Worm (Caenorhabditis elegans) whole organism, L3 larva: ENCODE data around the gene F07F6.7.

Source experiments
- R02D3.7 ChIP-seq: fragments of 150-350 bp; optimal IDR thresholded peaks from 2 replicates; lab custom pipeline; 2014; ENCODE audit warnings: missing biosample characterization, missing genetic modification characterization
- mdl-1 ChIP-seq: fragments of 150-350 bp; optimal IDR thresholded peaks from 2 replicates; lab custom pipeline; 2014; ENCODE audit warnings: missing biosample characterization, missing genetic modification characterization
- snpc-4 ChIP-seq: fragments of 150-350 bp; optimal IDR thresholded peaks from 2 replicates; lab custom pipeline; 2014; ENCODE audit warnings: missing biosample characterization, missing genetic modification characterization

ce11 chrII:5417905-5418304 is 5.8 kb downstream of the F07F6.7 start:
- no peak for TF ChIP-seq R02D3.7
- TF ChIP-seq mdl-1 (tag; lab: Kevin White, UChicago): no peak
- no peak for TF ChIP-seq snpc-4 (tag; lab: Kevin White, UChicago)
